Worm (Caenorhabditis elegans) whole organism, L4 larva: ENCODE results near the gene lias-1.

ENCODE experiments used
- F49E8.2 ChIP-seq: sonication (generic microtip); optimal IDR thresholded peaks from 2 replicates; lab custom pipeline; 2016; ENCODE audit warnings: missing compliant biosample characterization, mild to moderate bottlenecking, missing genetic modification characterization, borderline replicate concordance
- R02D3.7 ChIP-seq: fragments of 150-350 bp; sonication (generic microtip); optimal IDR thresholded peaks from 3 replicates; lab custom pipeline; 2014; ENCODE audit warnings: missing biosample characterization, missing genetic modification characterization
- Y105C5A.15 ChIP-seq: fragments of 200-800 bp; sonication (Bioruptor generic); IDR thresholded peaks from 2 replicates; pipeline ENCODE4 v1.3.6; 2022; ENCODE audit warnings: missing genetic modification characterization, missing compliant biosample characterization
- aha-1 ChIP-seq: fragments of 150-350 bp; peaks from one replicate; lab custom pipeline; 2014; ENCODE audit warnings: missing biosample characterization, missing genetic modification characterization
- arid-1 ChIP-seq: fragments of 200-800 bp; sonication (Bioruptor generic); conservative IDR thresholded peaks from 2 replicates; pipeline ENCODE4 v1.3.6; 2022; ENCODE audit warnings: missing genetic modification reagents, missing genetic modification characterization, missing compliant biosample characterization
- ceh-20 ChIP-seq: fragments of 200-800 bp; sonication (Bioruptor generic); IDR thresholded peaks from 2 replicates; pipeline ENCODE4 v1.3.6; 2022; ENCODE audit warnings: missing genetic modification reagents, missing genetic modification characterization, missing compliant biosample characterization
- ceh-62 ChIP-seq: sonication (generic microtip); optimal IDR thresholded peaks from 2 replicates; lab custom pipeline; 2017; ENCODE audit warnings: missing biosample characterization, missing genetic modification characterization
- daf-16 ChIP-seq, 3 experiments: sonication (generic microtip); optimal IDR thresholded peaks; 2 replicates each; lab custom pipeline; 2016 to 2017; ENCODE audit warnings: missing genetic modification characterization in 3 of 3, missing genetic modification reagents in 3 of 3, mild to moderate bottlenecking in 2 of 3, missing compliant biosample characterization in 2 of 3, missing biosample characterization in 1 of 3, moderate library complexity in 1 of 3
- daf-19 ChIP-seq: fragments of 200-800 bp; sonication (Bioruptor generic); conservative IDR thresholded peaks from 2 replicates; pipeline ENCODE4 v1.3.6; 2022; ENCODE audit warnings: missing genetic modification characterization, missing compliant biosample characterization
- dmd-6 ChIP-seq: fragments of 200-800 bp; sonication (Bioruptor generic); IDR thresholded peaks from 2 replicates; pipeline ENCODE4 v1.3.6; 2022; ENCODE audit warnings: missing genetic modification reagents, missing genetic modification characterization, missing compliant biosample characterization
- dmd-8 ChIP-seq: fragments of 200-800 bp; sonication (Bioruptor generic); IDR thresholded peaks from 2 replicates; pipeline ENCODE4 v1.3.6; 2022; ENCODE audit warnings: missing genetic modification characterization, missing compliant biosample characterization
- dpl-1 ChIP-seq: fragments of 150-350 bp; optimal IDR thresholded peaks from 2 replicates; lab custom pipeline; 2014; ENCODE audit warnings: missing biosample characterization, missing genetic modification reagents, missing genetic modification characterization
- dve-1 ChIP-seq: sonication (generic microtip); optimal IDR thresholded peaks from 2 replicates; lab custom pipeline; 2017; ENCODE audit warnings: antibody characterized with exemption, mild to moderate bottlenecking, missing genetic modification characterization, missing compliant biosample characterization; ENCODE audit not compliant: insufficient read depth
- egl-43 ChIP-seq: fragments of 200-800 bp; sonication (Bioruptor generic); IDR thresholded peaks from 2 replicates; pipeline ENCODE4 v1.3.6; 2022; ENCODE audit warnings: missing genetic modification reagents, missing genetic modification characterization, missing compliant biosample characterization
- fkh-10 ChIP-seq: fragments of 150-350 bp; optimal IDR thresholded peaks from 2 replicates; lab custom pipeline; 2014; ENCODE audit warnings: missing biosample characterization, missing genetic modification reagents, missing genetic modification characterization
- fos-1 ChIP-seq: fragments of 150-350 bp; optimal IDR thresholded peaks from 2 replicates; lab custom pipeline; 2014; ENCODE audit warnings: missing biosample characterization, missing genetic modification characterization
- hlh-11 ChIP-seq: fragments of 200-800 bp; sonication (Bioruptor generic); optimal IDR thresholded peaks from 2 replicates; lab custom pipeline; 2018; ENCODE audit warnings: mild to moderate bottlenecking, missing genetic modification characterization, missing compliant biosample characterization
- hlh-30 ChIP-seq: sonication (generic microtip); optimal IDR thresholded peaks from 2 replicates; lab custom pipeline; 2017; ENCODE audit warnings: antibody characterized with exemption, mild to moderate bottlenecking, missing genetic modification characterization, missing compliant biosample characterization; ENCODE audit not compliant: insufficient read depth
- hmg-1.1 ChIP-seq: fragments of 200-800 bp; sonication (Bioruptor generic); IDR thresholded peaks from 2 replicates; pipeline ENCODE4 v1.3.6; 2022; ENCODE audit warnings: missing genetic modification reagents, missing genetic modification characterization, missing compliant biosample characterization
- lin-1 ChIP-seq: fragments of 200-800 bp; sonication (Bioruptor generic); IDR thresholded peaks from 2 replicates; pipeline ENCODE4 v1.3.6; 2022; ENCODE audit warnings: missing genetic modification reagents, missing genetic modification characterization, missing compliant biosample characterization
- lsy-2 ChIP-seq, 2 experiments: fragments of 150-350 bp in 1 of 2; sonication (generic microtip) in 1 of 2; optimal IDR thresholded peaks; 2 replicates each; lab custom pipeline; 2014 to 2017; ENCODE audit warnings: missing biosample characterization in 2 of 2, missing genetic modification characterization in 2 of 2
- madf-5 ChIP-seq, 2 experiments: fragments of 200-800 bp; sonication (Bioruptor generic); IDR thresholded peaks; 2 replicates each; pipeline ENCODE4 v1.3.6; 2022; ENCODE audit warnings: missing compliant biosample characterization in 2 of 2, missing genetic modification characterization in 2 of 2
- mdl-1 ChIP-seq, 2 experiments: fragments of 150-350 bp in 1 of 2; sonication (generic microtip) in 1 of 2; optimal IDR thresholded peaks; 2 replicates each; lab custom pipeline; 2014 to 2017; ENCODE audit warnings: missing biosample characterization in 2 of 2, missing genetic modification characterization in 2 of 2
- mxl-2 ChIP-seq: fragments of 200-800 bp; sonication (Bioruptor generic); conservative IDR thresholded peaks from 2 replicates; pipeline ENCODE4 v1.3.6; 2022; ENCODE audit warnings: missing genetic modification reagents, missing genetic modification characterization, missing compliant biosample characterization
- mxl-3 ChIP-seq: fragments of 200-800 bp; sonication (Bioruptor generic); optimal IDR thresholded peaks from 2 replicates; lab custom pipeline; 2018; ENCODE audit warnings: mild to moderate bottlenecking, missing genetic modification characterization, missing compliant biosample characterization
- nhr-102 ChIP-seq: sonication (generic microtip); optimal IDR thresholded peaks from 2 replicates; lab custom pipeline; 2016; ENCODE audit warnings: mild to moderate bottlenecking, missing genetic modification characterization, moderate library complexity, missing compliant biosample characterization
- nhr-28 ChIP-seq: fragments of 150-350 bp; optimal IDR thresholded peaks from 2 replicates; lab custom pipeline; 2014; ENCODE audit warnings: missing biosample characterization, missing genetic modification characterization
- nhr-48 ChIP-seq: sonication (generic microtip); optimal IDR thresholded peaks from 2 replicates; lab custom pipeline; 2016; ENCODE audit warnings: mild to moderate bottlenecking, missing genetic modification characterization, missing compliant biosample characterization
- nhr-6 ChIP-seq: fragments of 150-350 bp; optimal IDR thresholded peaks from 2 replicates; lab custom pipeline; 2014; ENCODE audit warnings: missing biosample characterization, missing genetic modification characterization
- nhr-77 ChIP-seq: fragments of 150-350 bp; optimal IDR thresholded peaks from 2 replicates; lab custom pipeline; 2014; ENCODE audit warnings: missing biosample characterization, missing genetic modification characterization
- pha-4 ChIP-seq, 2 experiments: fragments of 150-350 bp in 1 of 2; fragments of 200-800 bp in 1 of 2; sonication (Bioruptor generic) in 1 of 2; IDR thresholded peaks in 1 of 2; optimal IDR thresholded peaks in 1 of 2; 2 replicates each; pipeline versions ENCODE4 v1.3.6 to Lab custom; 2014 to 2022; ENCODE audit warnings: missing genetic modification characterization in 2 of 2, missing genetic modification reagents in 2 of 2, missing biosample characterization in 1 of 2, missing compliant biosample characterization in 1 of 2
- php-3 ChIP-seq: fragments of 200-800 bp; sonication (Bioruptor generic); IDR thresholded peaks from 2 replicates; pipeline ENCODE4 v1.3.6; 2022; ENCODE audit warnings: missing genetic modification reagents, missing genetic modification characterization, missing compliant biosample characterization
- pqm-1 ChIP-seq: sonication (generic microtip); optimal IDR thresholded peaks from 2 replicates; lab custom pipeline; 2017; ENCODE audit warnings: missing biosample characterization, missing genetic modification characterization
- rbr-2 ChIP-seq: sonication (generic microtip); optimal IDR thresholded peaks from 2 replicates; lab custom pipeline; 2016; ENCODE audit warnings: missing genotype, missing genetic modification characterization, missing compliant biosample characterization
- sdz-12 ChIP-seq: fragments of 200-800 bp; sonication (Bioruptor generic); optimal IDR thresholded peaks from 2 replicates; lab custom pipeline; 2018; ENCODE audit warnings: mild to moderate bottlenecking, missing genetic modification characterization, missing compliant biosample characterization
- snpc-1.2 ChIP-seq: fragments of 200-800 bp; sonication (Bioruptor generic); IDR thresholded peaks from 2 replicates; pipeline ENCODE4 v1.3.6; 2022; ENCODE audit warnings: missing genetic modification reagents, missing genetic modification characterization, missing compliant biosample characterization
- unc-39 ChIP-seq: sonication (generic microtip); optimal IDR thresholded peaks from 2 replicates; lab custom pipeline; 2017; ENCODE audit warnings: missing biosample characterization, missing genetic modification characterization
- unc-62 ChIP-seq, 3 experiments: fragments of 150-350 bp in 1 of 3; sonication (generic microtip); optimal IDR thresholded peaks in 2 of 3; peaks in 1 of 3; 1 replicate in 1 of 3; 2 replicates in 2 of 3; lab custom pipeline; 2014 to 2017; ENCODE audit warnings: missing biosample characterization in 3 of 3, missing genetic modification characterization in 3 of 3, missing genetic modification reagents in 3 of 3, missing genotype in 1 of 3
- vab-7 ChIP-seq: fragments of 200-800 bp; sonication (Bioruptor generic); IDR thresholded peaks from 2 replicates; pipeline ENCODE4 v1.3.6; 2022; ENCODE audit warnings: missing genetic modification reagents, missing genetic modification characterization, missing compliant biosample characterization
- zfp-3 ChIP-seq: fragments of 200-800 bp; sonication (Bioruptor generic); conservative IDR thresholded peaks from 2 replicates; pipeline ENCODE4 v1.3.6; 2022; ENCODE audit warnings: missing genetic modification reagents, missing genetic modification characterization, missing compliant biosample characterization
- zip-2 ChIP-seq: fragments of 150-350 bp; optimal IDR thresholded peaks from 2 replicates; lab custom pipeline; 2014; ENCODE audit warnings: missing biosample characterization, missing genetic modification characterization

The lias-1 gene

DNA sequence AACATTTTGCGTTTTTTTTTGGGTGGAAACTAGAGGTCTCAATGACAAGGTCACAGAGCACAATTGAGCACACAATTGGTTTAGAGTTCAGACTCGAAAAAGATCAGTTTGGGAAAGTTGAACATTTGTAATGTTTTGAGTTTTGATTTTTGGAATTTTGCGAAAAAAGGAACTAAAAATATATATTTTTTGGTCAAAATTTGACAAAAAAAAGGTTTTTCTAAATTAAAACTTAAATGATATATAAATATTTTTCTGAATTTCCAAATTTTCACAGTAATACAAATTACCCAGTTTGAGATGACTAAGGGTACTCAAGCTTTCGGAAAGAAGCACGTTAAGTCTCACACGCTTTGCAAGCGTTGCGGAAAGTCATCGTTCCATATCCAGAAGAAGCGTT is 23.4 kb upstream of the lias-1 start, which contains the start of gene rpl-37:
rpl-37 (plus strand) TSS at position 301 of the 400 bp plus-strand sequence.
- TF ChIP-seq fkh-10 (no peak), rbr-2 (tag; lab: Kevin White, UChicago) (no peak), unc-39 (tag; lab: Kevin White, UChicago) (no peak), vab-7 (no peak), dmd-8 (GFP tag; lab: Robert Waterston, UW) (no peak), egl-43 (GFP tag; lab: Robert Waterston, UW) (no peak), nhr-6 (tag; lab: Kevin White, UChicago) (no peak)

ce11 chrIII:3523363-3523762 is 18.5 kb upstream of the lias-1 start:
- peak in 1 of 2 experiments; percentile 97 for TF ChIP-seq unc-62 (GFP tag; optimal IDR thresholded peaks at IDR 0.05 in 1 of 2; lab: Kevin White, UChicago)
- no peak for TF ChIP-seq unc-62 (tag; optimal IDR thresholded peaks at IDR 0.05; lab: Kevin White, UChicago)
- no peak for TF ChIP-seq mdl-1 (tag; optimal IDR thresholded peaks at IDR 0.05; lab: Kevin White, UChicago)
- TF ChIP-seq, all 104 proteins: peak for 1

DNA sequence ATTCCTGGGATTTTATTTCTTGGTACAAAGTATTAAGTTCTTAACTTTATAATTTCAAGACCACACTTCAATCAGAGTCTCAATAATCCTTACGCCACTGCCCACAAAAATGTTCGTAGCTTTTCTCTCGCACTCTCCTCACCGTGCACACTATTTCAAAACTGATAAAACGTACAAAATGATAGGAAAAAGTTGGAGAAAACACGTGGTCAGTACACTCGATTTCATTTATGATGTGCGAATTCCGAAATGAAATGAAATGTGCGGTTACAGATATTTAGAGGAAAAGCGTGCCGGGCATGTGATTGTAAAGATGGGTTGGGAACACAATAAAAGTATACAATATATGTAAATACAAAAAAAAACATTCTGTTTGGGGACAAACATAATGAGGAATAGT is 15.5 kb upstream of the lias-1 start:
- TF ChIP-seq lsy-2 (tag; optimal IDR thresholded peaks at IDR 0.05; lab: Kevin White, UChicago) (peak in 1 of 2 experiments; percentile 18), dmd-8 (GFP tag; lab: Robert Waterston, UW) (no peak), dpl-1 (GFP tag; lab: Kevin White, UChicago) (no peak), Y105C5A.15 (GFP tag; lab: Robert Waterston, UW) (no peak), hlh-30 (peak; percentile 61), arid-1 (GFP tag; lab: Robert Waterston, UW) (no peak), vab-7 (no peak), nhr-48 (peak; percentile 77), R02D3.7 (tag; lab: Kevin White, UChicago) (no peak), pha-4 (GFP tag; IDR thresholded peaks at IDR 0.05; lab: Robert Waterston, UW) (no peak), pha-4 (tag; optimal IDR thresholded peaks at IDR 0.05; lab: Kevin White, UChicago) (no peak), fkh-10 (no peak), php-3 (GFP tag; lab: Robert Waterston, UW) (peak; percentile 52; the same call in 1 of the 2 replicates), zfp-3 (no peak), egl-43 (GFP tag; lab: Robert Waterston, UW) (no peak), nhr-77 (no peak), madf-5 (GFP tag; IDR thresholded peaks at IDR 0.05; lab: Robert Waterston, UW) (no peak), lin-1 (GFP tag; lab: Robert Waterston, UW) (0 out of 2 replicates have a peak, but pooled peaks have one; percentile 50), mxl-3 (GFP tag; lab: Kevin White, UChicago) (peak; percentile 79), mdl-1 (tag; optimal IDR thresholded peaks at IDR 0.05; lab: Kevin White, UChicago) (peak in 1 of 2 experiments; percentile 52), sdz-12 (GFP tag; lab: Kevin White, UChicago) (no peak), nhr-28 (tag; lab: Kevin White, UChicago) (peak; percentile 65), ceh-62 (tag; lab: Kevin White, UChicago) (no peak), daf-16 (GFP tag; optimal IDR thresholded peaks at IDR 0.05; lab: Kevin White, UChicago) (no peak), daf-16 (tag; optimal IDR thresholded peaks at IDR 0.05; lab: Kevin White, UChicago) (peak; percentile 67), dmd-6 (GFP tag; lab: Robert Waterston, UW) (peak; percentile 92), pqm-1 (tag; lab: Kevin White, UChicago) (peak; percentile 55), snpc-1.2 (no peak), ceh-20 (GFP tag; lab: Robert Waterston, UW) (no peak), aha-1 (tag; lab: Kevin White, UChicago) (peak; percentile 71), nhr-102 (tag; lab: Kevin White, UChicago) (peak; percentile 20), daf-19 (no peak), dve-1 (peak; percentile 85), hlh-11 (tag; lab: Kevin White, UChicago) (peak; percentile 74), fos-1 (tag; lab: Kevin White, UChicago) (no peak), zip-2 (tag; lab: Kevin White, UChicago) (no peak), hmg-1.1 (GFP tag; lab: Robert Waterston, UW) (no peak), mxl-2 (0 out of 2 replicates have a peak, but pooled peaks have one; percentile 21), F49E8.2 (tag; lab: Kevin White, UChicago) (no peak)
